Fruit fly (Drosophila melanogaster) whole organism, adult: ENCODE results near the gene Atg5.

Experiments
- CG11617 ChIP-seq: fragments of 200-800 bp; sonication (Bioruptor generic); optimal IDR thresholded peaks from 2 replicates; lab custom pipeline; 2017; ENCODE audit warnings: mild to moderate bottlenecking, missing biosample characterization, missing genetic modification reagents, missing genetic modification characterization
- CG12768 ChIP-seq: fragments of 200-800 bp; sonication (Bioruptor generic); optimal IDR thresholded peaks from 2 replicates; lab custom pipeline; 2017; ENCODE audit warnings: missing biosample characterization, missing genetic modification characterization, mild to moderate bottlenecking, moderate library complexity, missing genetic modification reagents
- CG14711 ChIP-seq: fragments of 200-800 bp; sonication (Bioruptor generic); optimal IDR thresholded peaks from 2 replicates; lab custom pipeline; 2018; ENCODE audit warnings: missing biosample characterization, mild to moderate bottlenecking, missing genetic modification characterization, moderate library complexity
- CG1620 ChIP-seq: fragments of 200-800 bp; sonication (Bioruptor generic); optimal IDR thresholded peaks from 2 replicates; lab custom pipeline; 2016; ENCODE audit warnings: missing biosample characterization, missing genetic modification characterization
- CG33017 ChIP-seq: fragments of 200-800 bp; sonication (Bioruptor generic); optimal IDR thresholded peaks from 2 replicates; lab custom pipeline; 2018; ENCODE audit warnings: missing biosample characterization, mild to moderate bottlenecking, missing genetic modification characterization, moderate library complexity
- CG5204 ChIP-seq: fragments of 200-800 bp; sonication (Bioruptor generic); optimal IDR thresholded peaks from 2 replicates; lab custom pipeline; 2016; ENCODE audit warnings: missing biosample characterization, missing genetic modification characterization
- CG7045 ChIP-seq: fragments of 200-800 bp; sonication (Bioruptor generic); optimal IDR thresholded peaks from 2 replicates; lab custom pipeline; 2017; ENCODE audit warnings: missing biosample characterization, mild to moderate bottlenecking, missing genetic modification characterization
- CG7101 ChIP-seq: fragments of 200-800 bp; sonication (Bioruptor generic); optimal IDR thresholded peaks from 2 replicates; lab custom pipeline; 2018; ENCODE audit warnings: missing biosample characterization, mild to moderate bottlenecking, missing genetic modification characterization, moderate library complexity
- Clk ChIP-seq: fragments of 200-800 bp; sonication (Bioruptor generic); optimal IDR thresholded peaks from 2 replicates; lab custom pipeline; 2017; ENCODE audit warnings: missing biosample characterization, missing genetic modification characterization
- Crg-1 ChIP-seq: fragments of 200-800 bp; sonication (Bioruptor generic); optimal IDR thresholded peaks from 2 replicates; lab custom pipeline; 2016; ENCODE audit warnings: missing biosample characterization, missing genetic modification characterization
- Hr96 ChIP-seq: fragments of 200-800 bp; sonication (Bioruptor generic); optimal IDR thresholded peaks from 2 replicates; lab custom pipeline; 2016; ENCODE audit warnings: missing biosample characterization, missing genetic modification characterization
- Mnt ChIP-seq: fragments of 200-800 bp; sonication (Bioruptor generic); optimal IDR thresholded peaks from 2 replicates; lab custom pipeline; 2016; ENCODE audit warnings: missing biosample characterization, mild to moderate bottlenecking, missing genetic modification characterization
- bab1 ChIP-seq: fragments of 200-800 bp; sonication (Bioruptor generic); optimal IDR thresholded peaks from 3 replicates; lab custom pipeline; 2019; ENCODE audit warnings: missing biosample characterization, mild to moderate bottlenecking, missing genetic modification characterization, moderate library complexity
- cic ChIP-seq: fragments of 200-800 bp; sonication (Bioruptor generic); optimal IDR thresholded peaks from 2 replicates; lab custom pipeline; 2017; ENCODE audit warnings: missing biosample characterization, mild to moderate bottlenecking, missing genetic modification characterization, moderate library complexity
- cnc ChIP-seq, 2 experiments: fragments of >200 bp; optimal IDR thresholded peaks; 2 replicates each; lab custom pipeline; 2017
- kay ChIP-seq: fragments of 200-800 bp; sonication (Bioruptor generic); peaks from one replicate; lab custom pipeline; 2016; ENCODE audit warnings: missing biosample characterization, missing genetic modification characterization, borderline replicate concordance
- ovo ChIP-seq: fragments of 200-800 bp; sonication (Bioruptor generic); optimal IDR thresholded peaks from 2 replicates; lab custom pipeline; 2016; ENCODE audit warnings: missing biosample characterization, missing genetic modification characterization
- pad ChIP-seq: fragments of 200-800 bp; sonication (Bioruptor generic); optimal IDR thresholded peaks from 3 replicates; lab custom pipeline; 2017; ENCODE audit warnings: missing biosample characterization, missing genetic modification characterization, mild to moderate bottlenecking, moderate library complexity, missing genetic modification reagents
- tj ChIP-seq: fragments of 200-800 bp; sonication (Bioruptor generic); optimal IDR thresholded peaks from 3 replicates; lab custom pipeline; 2017; ENCODE audit warnings: missing biosample characterization, mild to moderate bottlenecking, missing genetic modification characterization, moderate library complexity
- toe ChIP-seq: fragments of 200-800 bp; sonication (Bioruptor generic); optimal IDR thresholded peaks from 2 replicates; lab custom pipeline; 2016; ENCODE audit warnings: missing biosample characterization, missing genetic modification characterization

The Atg5 gene

dm6 chrX:7323649-7324511 lies at the start of gene Atg5, which contains the start of gene Dok:
Gene Atg5, minus strand, starts transcription at chrX:7323770.
Gene Dok, plus strand, starts transcription at chrX:7324214.
- TF ChIP-seq CG7045 (GFP tag; lab: Kevin White, UChicago) (no peak), CG5204 (GFP tag; lab: Kevin White, UChicago) (no peak), toe (GFP tag; lab: Kevin White, UChicago) (peak; percentile 19), CG14711 (tag; lab: Kevin White, UChicago) (peak; percentile 44), CG1620 (GFP tag; lab: Kevin White, UChicago) (peak; percentile 36), Crg-1 (GFP tag; lab: Kevin White, UChicago) (peak; percentile 3), CG33017 (tag; lab: Kevin White, UChicago) (no peak), CG11617 (no peak), tj (GFP tag; lab: Kevin White, UChicago) (peak; percentile 69), cic (GFP tag; lab: Kevin White, UChicago) (no peak), CG7101 (peak; percentile 2)

dm6 chrX:7372475-7372874 lies 48.9 kb upstream of the Atg5 start:
- TF ChIP-seq CG14711 (tag; lab: Kevin White, UChicago) (no peak), CG1620 (GFP tag; lab: Kevin White, UChicago) (no peak), Hr96 (GFP tag; lab: Kevin White, UChicago) (no peak), Crg-1 (GFP tag; lab: Kevin White, UChicago) (no peak), cnc (optimal IDR thresholded peaks at IDR 0.05; lab: Kevin White, UChicago) (no peak), CG12768 (GFP tag; lab: Kevin White, UChicago) (no peak), pad (GFP tag; lab: Kevin White, UChicago) (no peak), ovo (no peak), toe (GFP tag; lab: Kevin White, UChicago) (no peak), CG7045 (GFP tag; lab: Kevin White, UChicago) (no peak), Clk (GFP tag; lab: Kevin White, UChicago) (no peak), bab1 (GFP tag; lab: Kevin White, UChicago) (no peak), kay (no peak), CG11617 (no peak)

- TF ChIP-seq kay (no peak), pad (GFP tag; lab: Kevin White, UChicago) (no peak), bab1 (GFP tag; lab: Kevin White, UChicago) (no peak), CG33017 (tag; lab: Kevin White, UChicago) (no peak), Hr96 (GFP tag; lab: Kevin White, UChicago) (no peak), ovo (no peak), CG1620 (GFP tag; lab: Kevin White, UChicago) (no peak), cic (GFP tag; lab: Kevin White, UChicago) (no peak), Crg-1 (GFP tag; lab: Kevin White, UChicago) (no peak), CG7045 (GFP tag; lab: Kevin White, UChicago) (no peak), toe (GFP tag; lab: Kevin White, UChicago) (no peak), Mnt (GFP tag; lab: Kevin White, UChicago) (no peak), cnc (optimal IDR thresholded peaks at IDR 0.05; lab: Kevin White, UChicago) (no peak), CG7101 (no peak), CG14711 (tag; lab: Kevin White, UChicago) (no peak), CG11617 (no peak), CG5204 (GFP tag; lab: Kevin White, UChicago) (no peak), CG12768 (GFP tag; lab: Kevin White, UChicago) (no peak)
These were observed 44.8 kb upstream of the Atg5 start for dm6 chrX:7368361-7368760.

dm6 chrX:7358496-7358895 lies 34.9 kb upstream of the Atg5 start, which contains the start of gene CG1999:
Gene CG1999, plus strand, starts transcription at chrX:7358796.
- no peak for TF ChIP-seq CG14711 (tag; lab: Kevin White, UChicago)
- TF ChIP-seq CG11617: no peak
- no peak for TF ChIP-seq CG7045 (GFP tag; lab: Kevin White, UChicago)
- TF ChIP-seq pad (GFP tag; lab: Kevin White, UChicago): no peak
- no peak for TF ChIP-seq Mnt (GFP tag; lab: Kevin White, UChicago)
- no peak for TF ChIP-seq Crg-1 (GFP tag; lab: Kevin White, UChicago)
- TF ChIP-seq CG1620 (GFP tag; lab: Kevin White, UChicago): no peak
- TF ChIP-seq CG33017 (tag; lab: Kevin White, UChicago): no peak
- no peak for TF ChIP-seq bab1 (GFP tag; lab: Kevin White, UChicago)
- no peak for TF ChIP-seq CG7101
- no peak for TF ChIP-seq cic (GFP tag; lab: Kevin White, UChicago)
- no peak for TF ChIP-seq CG12768 (GFP tag; lab: Kevin White, UChicago)
- no peak for TF ChIP-seq ovo
- no peak for TF ChIP-seq CG5204 (GFP tag; lab: Kevin White, UChicago)
- TF ChIP-seq Hr96 (GFP tag; lab: Kevin White, UChicago): no peak
- no peak for TF ChIP-seq kay
- TF ChIP-seq Clk (GFP tag; lab: Kevin White, UChicago): no peak
- no peak for TF ChIP-seq toe (GFP tag; lab: Kevin White, UChicago)
- no peak for TF ChIP-seq tj (GFP tag; lab: Kevin White, UChicago)
- TF ChIP-seq cnc (optimal IDR thresholded peaks at IDR 0.05; lab: Kevin White, UChicago): no peak

dm6 chrX:7349963-7350362 lies 26.4 kb upstream of the Atg5 start:
- no peak for TF ChIP-seq Crg-1 (GFP tag; lab: Kevin White, UChicago)
- TF ChIP-seq CG11617: no peak
- TF ChIP-seq CG12768 (GFP tag; lab: Kevin White, UChicago): no peak
- TF ChIP-seq Clk (GFP tag; lab: Kevin White, UChicago): no peak
- no peak for TF ChIP-seq Mnt (GFP tag; lab: Kevin White, UChicago)
- TF ChIP-seq CG5204 (GFP tag; lab: Kevin White, UChicago): no peak
- TF ChIP-seq pad (GFP tag; lab: Kevin White, UChicago): no peak
- no peak for TF ChIP-seq ovo
- no peak for TF ChIP-seq CG7101
